Worm (Caenorhabditis elegans) whole organism, L4 larva: ENCODE measurements around the gene srh-2.

Source experiments
- F49E8.2 ChIP-seq: sonication (generic microtip); optimal IDR thresholded peaks from 2 replicates; lab custom pipeline; 2016; ENCODE audit warnings: missing compliant biosample characterization, mild to moderate bottlenecking, missing genetic modification characterization, borderline replicate concordance
- T20F7.1 ChIP-seq: fragments of 200-800 bp; sonication (Bioruptor generic); optimal IDR thresholded peaks from 2 replicates; lab custom pipeline; 2018; ENCODE audit warnings: mild to moderate bottlenecking, missing genetic modification characterization, missing compliant biosample characterization
- Y105C5A.15 ChIP-seq: fragments of 200-800 bp; sonication (Bioruptor generic); IDR thresholded peaks from 2 replicates; pipeline ENCODE4 v1.3.6; 2022; ENCODE audit warnings: missing genetic modification characterization, missing compliant biosample characterization
- aha-1 ChIP-seq: fragments of 150-350 bp; peaks from one replicate; lab custom pipeline; 2014; ENCODE audit warnings: missing biosample characterization, missing genetic modification characterization
- arid-1 ChIP-seq: fragments of 200-800 bp; sonication (Bioruptor generic); conservative IDR thresholded peaks from 2 replicates; pipeline ENCODE4 v1.3.6; 2022; ENCODE audit warnings: missing genetic modification reagents, missing genetic modification characterization, missing compliant biosample characterization
- ceh-20 ChIP-seq: fragments of 200-800 bp; sonication (Bioruptor generic); IDR thresholded peaks from 2 replicates; pipeline ENCODE4 v1.3.6; 2022; ENCODE audit warnings: missing genetic modification reagents, missing genetic modification characterization, missing compliant biosample characterization
- ceh-82 ChIP-seq: sonication (generic microtip); optimal IDR thresholded peaks from 2 replicates; lab custom pipeline; 2017; ENCODE audit warnings: missing biosample characterization, missing genetic modification characterization
- ctbp-1 ChIP-seq: fragments of 200-800 bp; sonication (Bioruptor generic); IDR thresholded peaks from 2 replicates; pipeline ENCODE4 v1.3.6; 2022; ENCODE audit warnings: missing genetic modification reagents, missing genetic modification characterization, missing compliant biosample characterization
- daf-16 ChIP-seq, 3 experiments: sonication (generic microtip); optimal IDR thresholded peaks; 2 replicates each; lab custom pipeline; 2016 to 2017; ENCODE audit warnings: missing genetic modification characterization in 3 of 3, missing genetic modification reagents in 3 of 3, mild to moderate bottlenecking in 2 of 3, missing compliant biosample characterization in 2 of 3, missing biosample characterization in 1 of 3, moderate library complexity in 1 of 3
- daf-19 ChIP-seq: fragments of 200-800 bp; sonication (Bioruptor generic); conservative IDR thresholded peaks from 2 replicates; pipeline ENCODE4 v1.3.6; 2022; ENCODE audit warnings: missing genetic modification characterization, missing compliant biosample characterization
- daf-8 ChIP-seq: fragments of 200-800 bp; sonication (Bioruptor generic); IDR thresholded peaks from 2 replicates; pipeline ENCODE4 v1.3.6; 2022; ENCODE audit warnings: missing genetic modification characterization, missing compliant biosample characterization
- dpl-1 ChIP-seq: fragments of 150-350 bp; optimal IDR thresholded peaks from 2 replicates; lab custom pipeline; 2014; ENCODE audit warnings: missing biosample characterization, missing genetic modification reagents, missing genetic modification characterization
- dve-1 ChIP-seq: sonication (generic microtip); optimal IDR thresholded peaks from 2 replicates; lab custom pipeline; 2017; ENCODE audit warnings: antibody characterized with exemption, mild to moderate bottlenecking, missing genetic modification characterization, missing compliant biosample characterization; ENCODE audit not compliant: insufficient read depth
- fos-1 ChIP-seq: fragments of 150-350 bp; optimal IDR thresholded peaks from 2 replicates; lab custom pipeline; 2014; ENCODE audit warnings: missing biosample characterization, missing genetic modification characterization
- gei-8 ChIP-seq: fragments of 200-800 bp; sonication (Bioruptor generic); optimal IDR thresholded peaks from 2 replicates; lab custom pipeline; 2018; ENCODE audit warnings: mild to moderate bottlenecking, missing genetic modification characterization, missing compliant biosample characterization
- hif-1 ChIP-seq, 2 experiments: sonication (generic microtip); optimal IDR thresholded peaks; 2 replicates each; lab custom pipeline; 2016 to 2017; ENCODE audit warnings: missing compliant biosample characterization in 2 of 2, missing genetic modification characterization in 2 of 2, missing genetic modification reagents in 2 of 2, missing genotype in 2 of 2, mild to moderate bottlenecking in 1 of 2
- hlh-11 ChIP-seq: fragments of 200-800 bp; sonication (Bioruptor generic); optimal IDR thresholded peaks from 2 replicates; lab custom pipeline; 2018; ENCODE audit warnings: mild to moderate bottlenecking, missing genetic modification characterization, missing compliant biosample characterization
- lin-1 ChIP-seq: fragments of 200-800 bp; sonication (Bioruptor generic); IDR thresholded peaks from 2 replicates; pipeline ENCODE4 v1.3.6; 2022; ENCODE audit warnings: missing genetic modification reagents, missing genetic modification characterization, missing compliant biosample characterization
- lin-13 ChIP-seq: fragments of 150-350 bp; optimal IDR thresholded peaks from 2 replicates; lab custom pipeline; 2014; ENCODE audit warnings: missing biosample characterization, missing genetic modification reagents, missing genetic modification characterization
- lin-15B ChIP-seq: fragments of 150-350 bp; sonication (generic microtip); optimal IDR thresholded peaks from 3 replicates; lab custom pipeline; 2014; ENCODE audit warnings: missing biosample characterization, missing genetic modification characterization
- lir-3 ChIP-seq: sonication (generic microtip); optimal IDR thresholded peaks from 2 replicates; lab custom pipeline; 2016; ENCODE audit warnings: mild to moderate bottlenecking, missing genetic modification characterization, missing compliant biosample characterization
- lsy-2 ChIP-seq, 2 experiments: fragments of 150-350 bp in 1 of 2; sonication (generic microtip) in 1 of 2; optimal IDR thresholded peaks; 2 replicates each; lab custom pipeline; 2014 to 2017; ENCODE audit warnings: missing biosample characterization in 2 of 2, missing genetic modification characterization in 2 of 2
- madf-5 ChIP-seq, 2 experiments: fragments of 200-800 bp; sonication (Bioruptor generic); IDR thresholded peaks; 2 replicates each; pipeline ENCODE4 v1.3.6; 2022; ENCODE audit warnings: missing compliant biosample characterization in 2 of 2, missing genetic modification characterization in 2 of 2
- madf-9 ChIP-seq: fragments of 200-800 bp; sonication (Bioruptor generic); conservative IDR thresholded peaks from 2 replicates; pipeline ENCODE4 v1.3.6; 2022; ENCODE audit warnings: missing genetic modification reagents, missing genetic modification characterization, missing compliant biosample characterization
- mdl-1 ChIP-seq, 2 experiments: fragments of 150-350 bp in 1 of 2; sonication (generic microtip) in 1 of 2; optimal IDR thresholded peaks; 2 replicates each; lab custom pipeline; 2014 to 2017; ENCODE audit warnings: missing biosample characterization in 2 of 2, missing genetic modification characterization in 2 of 2
- nhr-102 ChIP-seq: sonication (generic microtip); optimal IDR thresholded peaks from 2 replicates; lab custom pipeline; 2016; ENCODE audit warnings: mild to moderate bottlenecking, missing genetic modification characterization, moderate library complexity, missing compliant biosample characterization
- nhr-25 ChIP-seq: sonication (generic microtip); optimal IDR thresholded peaks from 2 replicates; lab custom pipeline; 2017; ENCODE audit warnings: missing genetic modification characterization, mild to moderate bottlenecking, missing compliant biosample characterization, antibody characterized with exemption, moderate library complexity, borderline replicate concordance; ENCODE audit not compliant: insufficient read depth
- nhr-42 ChIP-seq: fragments of 200-800 bp; sonication (Bioruptor generic); IDR thresholded peaks from 2 replicates; pipeline ENCODE4 v1.3.6; 2022; ENCODE audit warnings: missing genetic modification characterization, missing compliant biosample characterization
- nhr-6 ChIP-seq: fragments of 150-350 bp; optimal IDR thresholded peaks from 2 replicates; lab custom pipeline; 2014; ENCODE audit warnings: missing biosample characterization, missing genetic modification characterization
- nhr-76 ChIP-seq: fragments of 150-350 bp; optimal IDR thresholded peaks from 2 replicates; lab custom pipeline; 2014; ENCODE audit warnings: missing biosample characterization, missing genetic modification characterization
- rbr-2 ChIP-seq: sonication (generic microtip); optimal IDR thresholded peaks from 2 replicates; lab custom pipeline; 2016; ENCODE audit warnings: missing genotype, missing genetic modification characterization, missing compliant biosample characterization
- saeg-2 ChIP-seq: fragments of 200-800 bp; sonication (Bioruptor generic); IDR thresholded peaks from 2 replicates; pipeline ENCODE4 v1.3.6; 2022; ENCODE audit warnings: missing genetic modification reagents, missing genetic modification characterization, missing compliant biosample characterization
- sdz-12 ChIP-seq: fragments of 200-800 bp; sonication (Bioruptor generic); optimal IDR thresholded peaks from 2 replicates; lab custom pipeline; 2018; ENCODE audit warnings: mild to moderate bottlenecking, missing genetic modification characterization, missing compliant biosample characterization
- snpc-1.2 ChIP-seq: fragments of 200-800 bp; sonication (Bioruptor generic); IDR thresholded peaks from 2 replicates; pipeline ENCODE4 v1.3.6; 2022; ENCODE audit warnings: missing genetic modification reagents, missing genetic modification characterization, missing compliant biosample characterization
- tra-1 ChIP-seq: fragments of 200-800 bp; sonication (Bioruptor generic); IDR thresholded peaks from 2 replicates; pipeline ENCODE4 v1.3.6; 2022; ENCODE audit warnings: missing genetic modification reagents, missing genetic modification characterization, missing compliant biosample characterization
- unc-62 ChIP-seq, 3 experiments: fragments of 150-350 bp in 1 of 3; sonication (generic microtip); optimal IDR thresholded peaks in 2 of 3; peaks in 1 of 3; 1 replicate in 1 of 3; 2 replicates in 2 of 3; lab custom pipeline; 2014 to 2017; ENCODE audit warnings: missing biosample characterization in 3 of 3, missing genetic modification characterization in 3 of 3, missing genetic modification reagents in 3 of 3, missing genotype in 1 of 3
- zfp-2 ChIP-seq: sonication (generic microtip); optimal IDR thresholded peaks from 2 replicates; lab custom pipeline; 2016; ENCODE audit warnings: mild to moderate bottlenecking, missing genetic modification characterization, missing compliant biosample characterization
- ztf-11 ChIP-seq: fragments of 150-350 bp; optimal IDR thresholded peaks from 2 replicates; lab custom pipeline; 2014; ENCODE audit warnings: missing biosample characterization, missing genetic modification characterization

srh-2 gene

ce11 chrV:706918-707317, 21.2 kb upstream of the srh-2 start, which contains the start of gene srbc-38:
Gene srbc-38, plus strand, starts transcription at chrV:707218.
- TF ChIP-seq madf-9 (GFP tag; lab: Robert Waterston, UW) (no peak), ceh-82 (tag; lab: Kevin White, UChicago) (no peak)

- no peak for TF ChIP-seq hlh-11 (tag; lab: Kevin White, UChicago)
Measured at ce11 chrV:708808-709207, 19.3 kb upstream of the srh-2 start, which contains the start of gene srbc-39. Gene srbc-39, plus strand, starts transcription at chrV:709108.

ce11 chrV:712882-713281, 15.2 kb upstream of the srh-2 start, which contains the start of gene cyp-33C11:
Gene cyp-33C11, minus strand, starts transcription at chrV:712982.
- no peak for TF ChIP-seq nhr-76 (tag; lab: Kevin White, UChicago)
- no peak for TF ChIP-seq tra-1 (GFP tag; lab: Robert Waterston, UW)
- no peak for TF ChIP-seq Y105C5A.15
- TF ChIP-seq ceh-20 (GFP tag; lab: Robert Waterston, UW) = no peak
- no peak for TF ChIP-seq lir-3
- no peak for TF ChIP-seq aha-1 (tag; lab: Kevin White, UChicago)
- TF ChIP-seq dve-1 = no peak
- TF ChIP-seq T20F7.1 (GFP tag; lab: Kevin White, UChicago) = no peak
- TF ChIP-seq hlh-11 (tag; lab: Kevin White, UChicago) = no peak
- TF ChIP-seq hif-1 (tag; optimal IDR thresholded peaks at IDR 0.05; lab: Kevin White, UChicago) = no peak
- TF ChIP-seq zfp-2 (tag; lab: Kevin White, UChicago) = no peak

DNA sequence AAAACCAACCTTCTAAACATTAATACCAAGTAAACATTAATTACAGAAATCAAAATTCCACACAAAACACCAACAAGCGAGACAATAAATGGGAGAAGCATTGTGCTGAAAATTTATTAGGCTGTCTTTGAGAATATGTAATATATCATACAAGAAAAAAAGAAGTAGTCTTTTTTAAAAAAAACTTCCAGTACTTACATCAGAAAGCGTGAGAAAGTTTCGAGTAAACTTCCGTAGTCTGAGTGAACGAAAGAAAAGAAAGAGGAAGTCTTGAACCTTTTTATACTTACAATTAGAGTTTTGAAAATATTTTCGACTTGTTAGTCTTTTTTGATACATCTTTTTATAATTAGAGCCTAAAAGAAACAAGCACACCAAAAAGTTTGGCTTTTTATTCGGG, 8.4 kb upstream of the srh-2 start, which contains the start of gene srbc-40:
TSS of gene srbc-40 (minus strand) at position 101 of the 400 bp plus-strand sequence.
- TF ChIP-seq nhr-102 (tag; lab: Kevin White, UChicago) (no peak), lin-1 (GFP tag; lab: Robert Waterston, UW) (no peak), sdz-12 (GFP tag; lab: Kevin White, UChicago) (no peak), unc-62 (GFP tag; optimal IDR thresholded peaks at IDR 0.05 in 1 of 2; lab: Kevin White, UChicago) (no peak), unc-62 (tag; optimal IDR thresholded peaks at IDR 0.05; lab: Kevin White, UChicago) (no peak), arid-1 (no peak)

ce11 chrV:722889-723288, 5.2 kb upstream of the srh-2 start:
- no peak for TF ChIP-seq T20F7.1 (GFP tag; lab: Kevin White, UChicago)
- TF ChIP-seq aha-1 (tag; lab: Kevin White, UChicago) = peak; percentile 95
- TF ChIP-seq, all 104 proteins: peak for 1

ce11 chrV:723895-724352, 4.2 kb upstream of the srh-2 start, which contains the start of gene fbxb-72:
Gene fbxb-72, minus strand, starts transcription at chrV:723952.
- peak; percentile 13 for TF ChIP-seq gei-8 (GFP tag; lab: Kevin White, UChicago)
- no peak for TF ChIP-seq fos-1 (tag; lab: Kevin White, UChicago)
- TF ChIP-seq nhr-6 = peak; percentile 93
- TF ChIP-seq arid-1 = peak; percentile 82
- TF ChIP-seq madf-9 (GFP tag; lab: Robert Waterston, UW) = no peak
- peak; percentile 34 for TF ChIP-seq rbr-2 (tag; lab: Kevin White, UChicago)
- TF ChIP-seq saeg-2 = peak; percentile 74
- TF ChIP-seq madf-5 (GFP tag; IDR thresholded peaks at IDR 0.05; lab: Robert Waterston, UW) = no peak
- TF ChIP-seq ztf-11 (tag; lab: Kevin White, UChicago) = no peak
- TF ChIP-seq hlh-11 (tag; lab: Kevin White, UChicago) = peak; percentile 63
- peak; percentile 58; the same call in 1 of the 2 replicates for TF ChIP-seq snpc-1.2
- TF ChIP-seq lin-13 = peak; percentile 14
- no peak for TF ChIP-seq daf-8 (GFP tag; lab: Robert Waterston, UW)
- TF ChIP-seq F49E8.2 (tag; lab: Kevin White, UChicago) = no peak
- TF ChIP-seq dpl-1 = peak; percentile 31
- TF ChIP-seq lin-15B (tag; lab: Kevin White, UChicago) = no peak
- TF ChIP-seq nhr-25 (tag; lab: Kevin White, UChicago) = no peak
- no peak for TF ChIP-seq mdl-1 (tag; optimal IDR thresholded peaks at IDR 0.05; lab: Kevin White, UChicago)
- no peak for TF ChIP-seq sdz-12 (GFP tag; lab: Kevin White, UChicago)
- no peak for TF ChIP-seq ctbp-1 (GFP tag; lab: Robert Waterston, UW)
- no peak for TF ChIP-seq lir-3
- TF ChIP-seq lsy-2 (tag; optimal IDR thresholded peaks at IDR 0.05; lab: Kevin White, UChicago) = peak; percentile 76 to 84
- TF ChIP-seq daf-19 (GFP tag; lab: Robert Waterston, UW) = no peak
- TF ChIP-seq nhr-42 = peak; percentile 89
- TF ChIP-seq daf-16 (GFP tag; optimal IDR thresholded peaks at IDR 0.05; lab: Kevin White, UChicago) = peak; percentile 41 to 93
- TF ChIP-seq daf-16 (tag; optimal IDR thresholded peaks at IDR 0.05; lab: Kevin White, UChicago) = peak; percentile 89
- TF ChIP-seq zfp-2 (tag; lab: Kevin White, UChicago) = no peak
